Worm (Caenorhabditis elegans) whole organism, young adult: ENCODE data around the gene T22F7.4.

Experiments used
- B0019.2 ChIP-seq: fragments of 200-800 bp; sonication (Bioruptor generic); conservative IDR thresholded peaks from 2 replicates; pipeline ENCODE4 v1.3.6; 2022; ENCODE audit warnings: missing genetic modification reagents, missing genetic modification characterization, missing compliant biosample characterization
- C17E4.6 ChIP-seq: fragments of 200-800 bp; sonication (Bioruptor generic); IDR thresholded peaks from 2 replicates; pipeline ENCODE4 v1.3.6; 2022; ENCODE audit warnings: missing genetic modification reagents, missing genetic modification characterization, missing compliant biosample characterization
- D2030.7 ChIP-seq: fragments of 200-800 bp; sonication (Bioruptor generic); IDR thresholded peaks from 2 replicates; pipeline ENCODE4 v1.3.6; 2022; ENCODE audit warnings: missing genetic modification reagents, missing genetic modification characterization, missing compliant biosample characterization
- F10E7.11 ChIP-seq: sonication (generic microtip); optimal IDR thresholded peaks from 2 replicates; lab custom pipeline; 2017; ENCODE audit warnings: mild to moderate bottlenecking, missing genetic modification characterization, moderate library complexity, missing compliant biosample characterization
- F22D6.2 ChIP-seq: sonication (generic microtip); optimal IDR thresholded peaks from 2 replicates; lab custom pipeline; 2016; ENCODE audit warnings: mild to moderate bottlenecking, missing genetic modification characterization, missing compliant biosample characterization
- F52B5.7 ChIP-seq: sonication (generic microtip); optimal IDR thresholded peaks from 2 replicates; lab custom pipeline; 2016; ENCODE audit warnings: mild to moderate bottlenecking, missing genetic modification characterization, missing compliant biosample characterization
- T07F8.4 ChIP-seq: sonication (generic microtip); optimal IDR thresholded peaks from 2 replicates; lab custom pipeline; 2016; ENCODE audit warnings: mild to moderate bottlenecking, missing genetic modification characterization, moderate library complexity, missing compliant biosample characterization
- Y56A3A.18 ChIP-seq: fragments of 200-800 bp; sonication (Bioruptor generic); IDR thresholded peaks from 2 replicates; pipeline ENCODE4 v1.3.6; 2022; ENCODE audit warnings: missing genetic modification reagents, missing genetic modification characterization, missing compliant biosample characterization
- Y67H2A.10 ChIP-seq: fragments of 200-800 bp; sonication (Bioruptor generic); conservative IDR thresholded peaks from 2 replicates; pipeline ENCODE4 v1.3.6; 2022; ENCODE audit warnings: missing genetic modification reagents, missing genetic modification characterization, missing compliant biosample characterization
- ZK185.1 ChIP-seq: sonication (generic microtip); optimal IDR thresholded peaks from 2 replicates; lab custom pipeline; 2016; ENCODE audit warnings: mild to moderate bottlenecking, missing genetic modification characterization, missing compliant biosample characterization; ENCODE audit not compliant: poor library complexity, severe bottlenecking
- ama-1 ChIP-seq, 3 experiments: fragments of 150-350 bp in 1 of 3; sonication (generic microtip) in 2 of 3; optimal IDR thresholded peaks; 2 replicates each; lab custom pipeline; 2014 to 2018; ENCODE audit warnings: missing biosample characterization in 2 of 3, missing genetic modification characterization in 2 of 3, missing genetic modification reagents in 2 of 3
- aptf-2 ChIP-seq: fragments of 200-800 bp; sonication (Bioruptor generic); conservative IDR thresholded peaks from 2 replicates; pipeline ENCODE4 v1.3.6; 2022; ENCODE audit warnings: missing genetic modification reagents, missing genetic modification characterization, missing compliant biosample characterization
- atf-7 ChIP-seq: sonication (generic microtip); optimal IDR thresholded peaks from 2 replicates; lab custom pipeline; 2017; ENCODE audit warnings: mild to moderate bottlenecking, missing genetic modification characterization, missing compliant biosample characterization
- attf-5 ChIP-seq: fragments of 200-800 bp; sonication (Bioruptor generic); optimal IDR thresholded peaks from 2 replicates; lab custom pipeline; 2018; ENCODE audit warnings: mild to moderate bottlenecking, missing genetic modification characterization, missing compliant biosample characterization
- ccch-3 ChIP-seq: fragments of 200-800 bp; sonication (Bioruptor generic); optimal IDR thresholded peaks from 2 replicates; lab custom pipeline; 2018; ENCODE audit warnings: mild to moderate bottlenecking, missing genetic modification characterization, missing compliant biosample characterization
- cebp-1 ChIP-seq, 2 experiments: fragments of 200-800 bp in 1 of 2; sonication (Bioruptor generic) in 1 of 2; sonication (generic microtip) in 1 of 2; IDR thresholded peaks in 1 of 2; optimal IDR thresholded peaks in 1 of 2; 2 replicates each; pipeline versions ENCODE4 v1.3.6 to Lab custom; 2017 to 2022; ENCODE audit warnings: missing compliant biosample characterization in 2 of 2, missing genetic modification characterization in 2 of 2, mild to moderate bottlenecking in 1 of 2, missing genetic modification reagents in 1 of 2, moderate library complexity in 1 of 2
- efl-1 ChIP-seq: fragments of 150-350 bp; optimal IDR thresholded peaks from 2 replicates; lab custom pipeline; 2014; ENCODE audit warnings: missing biosample characterization, missing genetic modification reagents, missing genetic modification characterization
- egrh-3 ChIP-seq: fragments of 200-800 bp; sonication (Bioruptor generic); IDR thresholded peaks from 2 replicates; pipeline ENCODE4 v1.3.6; 2022; ENCODE audit warnings: missing genetic modification reagents, missing genetic modification characterization, missing compliant biosample characterization
- ekl-4 ChIP-seq: fragments of 200-800 bp; sonication (Bioruptor generic); IDR thresholded peaks from 2 replicates; pipeline ENCODE4 v1.3.6; 2022; ENCODE audit warnings: missing genetic modification reagents, missing genetic modification characterization, missing compliant biosample characterization
- hlh-26 ChIP-seq: fragments of 200-800 bp; sonication (Bioruptor generic); conservative IDR thresholded peaks from 2 replicates; pipeline ENCODE4 v1.3.6; 2022; ENCODE audit warnings: missing genetic modification reagents, missing genetic modification characterization, missing compliant biosample characterization
- hrde-1 ChIP-seq: sonication (generic microtip); optimal IDR thresholded peaks from 2 replicates; lab custom pipeline; 2016; ENCODE audit warnings: missing genetic modification characterization, mild to moderate bottlenecking, missing compliant biosample characterization, moderate library complexity, missing genotype, missing genetic modification reagents, borderline replicate concordance
- let-526 ChIP-seq: fragments of 200-800 bp; sonication (Bioruptor generic); IDR thresholded peaks from 2 replicates; pipeline ENCODE4 v1.3.6; 2022; ENCODE audit warnings: missing genetic modification reagents, missing genetic modification characterization, missing compliant biosample characterization
- lin-26 ChIP-seq: fragments of 200-800 bp; sonication (Bioruptor generic); IDR thresholded peaks from 2 replicates; pipeline ENCODE4 v1.3.6; 2022; ENCODE audit warnings: missing genetic modification reagents, missing genetic modification characterization, missing compliant biosample characterization
- lin-40 ChIP-seq: sonication (generic microtip); optimal IDR thresholded peaks from 2 replicates; lab custom pipeline; 2016; ENCODE audit warnings: missing genetic modification characterization, mild to moderate bottlenecking, missing compliant biosample characterization, missing genotype, missing genetic modification reagents
- lsl-1 ChIP-seq: fragments of 200-800 bp; sonication (Bioruptor generic); optimal IDR thresholded peaks from 2 replicates; lab custom pipeline; 2018; ENCODE audit warnings: mild to moderate bottlenecking, missing genetic modification characterization, moderate library complexity, missing compliant biosample characterization
- madf-6 ChIP-seq: fragments of 200-800 bp; sonication (Bioruptor generic); IDR thresholded peaks from 2 replicates; pipeline ENCODE4 v1.3.6; 2022; ENCODE audit warnings: missing genetic modification reagents, missing genetic modification characterization, missing compliant biosample characterization
- mel-28 ChIP-seq: sonication (generic microtip); optimal IDR thresholded peaks from 2 replicates; lab custom pipeline; 2016; ENCODE audit warnings: borderline replicate concordance, mild to moderate bottlenecking, missing genetic modification characterization, missing compliant biosample characterization
- nhr-179 ChIP-seq: sonication (generic microtip); optimal IDR thresholded peaks from 2 replicates; lab custom pipeline; 2016; ENCODE audit warnings: mild to moderate bottlenecking, missing genetic modification characterization, missing compliant biosample characterization
- nhr-27 ChIP-seq: fragments of 200-800 bp; sonication (Bioruptor generic); optimal IDR thresholded peaks from 2 replicates; lab custom pipeline; 2018; ENCODE audit warnings: mild to moderate bottlenecking, missing genetic modification characterization, moderate library complexity, missing compliant biosample characterization
- nhr-80 ChIP-seq: sonication (generic microtip); optimal IDR thresholded peaks from 2 replicates; lab custom pipeline; 2016; ENCODE audit warnings: missing genetic modification characterization, missing compliant biosample characterization
- nhr-90 ChIP-seq: sonication (generic microtip); optimal IDR thresholded peaks from 2 replicates; lab custom pipeline; 2016; ENCODE audit warnings: missing genotype, mild to moderate bottlenecking, missing genetic modification characterization, missing compliant biosample characterization
- pbrm-1 ChIP-seq: fragments of 200-800 bp; sonication (Bioruptor generic); IDR thresholded peaks from 2 replicates; pipeline ENCODE4 v1.3.6; 2022; ENCODE audit warnings: missing genetic modification reagents, missing genetic modification characterization, missing compliant biosample characterization
- repo-1 ChIP-seq: sonication (generic microtip); optimal IDR thresholded peaks from 2 replicates; lab custom pipeline; 2017; ENCODE audit warnings: mild to moderate bottlenecking, missing genetic modification characterization, missing compliant biosample characterization
- rpc-1 ChIP-seq, 2 experiments: fragments of 150-350 bp in 1 of 2; sonication (generic microtip) in 1 of 2; optimal IDR thresholded peaks; 2 replicates each; lab custom pipeline; 2014 to 2018; ENCODE audit warnings: missing biosample characterization in 1 of 2, missing genetic modification characterization in 1 of 2, missing genetic modification reagents in 1 of 2, missing genotype in 1 of 2
- snpc-1.1 ChIP-seq: sonication (generic microtip); optimal IDR thresholded peaks from 2 replicates; lab custom pipeline; 2017; ENCODE audit warnings: missing genetic modification characterization, mild to moderate bottlenecking, missing compliant biosample characterization, antibody characterized with exemption, moderate library complexity, missing genotype, missing genetic modification reagents; ENCODE audit not compliant: insufficient read depth
- tlf-1 ChIP-seq: fragments of 200-800 bp; sonication (Bioruptor generic); optimal IDR thresholded peaks from 2 replicates; lab custom pipeline; 2018; ENCODE audit warnings: mild to moderate bottlenecking, missing genetic modification characterization, missing compliant biosample characterization
- unc-130 ChIP-seq: sonication (generic microtip); optimal IDR thresholded peaks from 2 replicates; lab custom pipeline; 2016; ENCODE audit warnings: missing genetic modification reagents, missing genetic modification characterization, missing compliant biosample characterization
- zfh-2 ChIP-seq: fragments of 200-800 bp; sonication (Bioruptor generic); conservative IDR thresholded peaks from 2 replicates; pipeline ENCODE4 v1.3.6; 2022; ENCODE audit warnings: missing genetic modification reagents, missing genetic modification characterization, missing compliant biosample characterization
- ztf-18 ChIP-seq: sonication (generic microtip); optimal IDR thresholded peaks from 2 replicates; lab custom pipeline; 2016; ENCODE audit warnings: missing genotype, mild to moderate bottlenecking, missing genetic modification characterization, missing compliant biosample characterization
- ztf-26 ChIP-seq: sonication (generic microtip); optimal IDR thresholded peaks from 2 replicates; lab custom pipeline; 2017; ENCODE audit warnings: missing genetic modification characterization, missing compliant biosample characterization
- ztf-28 ChIP-seq: fragments of 200-800 bp; sonication (Bioruptor generic); IDR thresholded peaks from 2 replicates; pipeline ENCODE4 v1.3.6; 2022; ENCODE audit warnings: missing genetic modification reagents, missing genetic modification characterization, missing compliant biosample characterization
- ztf-3 ChIP-seq: fragments of 200-800 bp; sonication (Bioruptor generic); optimal IDR thresholded peaks from 2 replicates; lab custom pipeline; 2018; ENCODE audit warnings: mild to moderate bottlenecking, missing genetic modification characterization, missing compliant biosample characterization

The T22F7.4 gene

DNA sequence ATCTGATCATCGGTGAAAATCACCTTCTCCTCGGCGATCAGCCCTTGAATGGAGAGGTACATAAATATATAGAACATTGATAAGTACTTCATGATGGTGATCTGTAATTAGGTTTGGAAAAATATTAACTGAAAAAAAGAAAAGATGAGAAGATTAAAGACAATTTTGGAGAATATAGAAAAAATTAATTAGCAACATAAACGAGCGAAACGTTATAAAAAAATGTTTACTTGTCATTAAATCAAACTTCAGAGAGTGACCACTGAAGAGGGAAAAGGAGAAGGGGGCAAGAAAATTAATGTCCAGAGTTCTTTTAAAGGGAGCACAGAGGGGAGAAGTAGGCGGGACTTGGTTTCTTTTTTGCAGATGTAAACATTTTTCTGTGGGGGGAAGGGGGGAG, at the start of gene T22F7.4:
TSS of gene T22F7.4 (minus strand) at position 101 of the 400 bp plus-strand sequence.
- TF ChIP-seq ztf-3 (GFP tag; lab: Kevin White, UChicago), result no peak
- TF ChIP-seq pbrm-1, result no peak
- no peak for TF ChIP-seq mel-28 (tag; lab: Kevin White, UChicago)
- TF ChIP-seq T07F8.4 (tag; lab: Kevin White, UChicago), result no peak
- TF ChIP-seq nhr-179 (tag; lab: Kevin White, UChicago), result no peak
- TF ChIP-seq nhr-80, result no peak
- no peak for TF ChIP-seq atf-7 (tag; lab: Kevin White, UChicago)
- TF ChIP-seq ekl-4 (GFP tag; lab: Robert Waterston, UW), result no peak
- TF ChIP-seq B0019.2 (GFP tag; lab: Robert Waterston, UW), result no peak
- no peak for TF ChIP-seq hlh-26
- TF ChIP-seq ccch-3 (GFP tag; lab: Kevin White, UChicago), result no peak
- TF ChIP-seq madf-6 (GFP tag; lab: Robert Waterston, UW), result no peak
- no peak for TF ChIP-seq rpc-1 (optimal IDR thresholded peaks at IDR 0.05; lab: Kevin White, UChicago)
- TF ChIP-seq rpc-1 (tag; optimal IDR thresholded peaks at IDR 0.05; lab: Kevin White, UChicago), result no peak
- TF ChIP-seq ZK185.1 (tag; lab: Kevin White, UChicago), result no peak
- no peak for TF ChIP-seq attf-5 (GFP tag; lab: Kevin White, UChicago)
- TF ChIP-seq nhr-90, result no peak
- no peak for TF ChIP-seq lin-26

DNA sequence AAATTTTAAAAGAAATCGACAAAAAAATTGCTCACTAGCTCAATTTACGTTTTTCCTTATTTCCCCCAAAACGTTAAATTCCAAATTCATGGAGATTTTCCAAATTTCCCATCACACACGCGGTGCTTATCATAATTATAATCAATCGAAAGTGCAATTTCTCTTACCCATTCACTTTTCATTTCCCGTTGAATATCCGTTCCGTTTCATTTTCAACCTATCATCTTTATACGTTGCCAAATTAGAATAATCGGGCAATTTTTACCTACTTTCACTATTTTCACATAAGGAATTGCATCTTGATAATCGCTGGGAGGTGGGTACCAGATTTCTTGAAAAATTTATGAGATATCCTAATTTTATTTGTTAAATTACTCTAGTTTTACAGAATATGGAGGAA, 42.1 kb upstream of the T22F7.4 start:
- no peak for TF ChIP-seq Y67H2A.10 (GFP tag; lab: Robert Waterston, UW)
- no peak for TF ChIP-seq Y56A3A.18
- TF ChIP-seq aptf-2 (GFP tag; lab: Robert Waterston, UW), result no peak
- no peak for TF ChIP-seq nhr-90
- no peak for TF ChIP-seq mel-28 (tag; lab: Kevin White, UChicago)
- no peak for TF ChIP-seq unc-130
- no peak for TF ChIP-seq cebp-1 (GFP tag; IDR thresholded peaks at IDR 0.05; lab: Robert Waterston, UW)
- TF ChIP-seq cebp-1 (tag; optimal IDR thresholded peaks at IDR 0.05; lab: Kevin White, UChicago), result no peak
- TF ChIP-seq let-526 (GFP tag; lab: Robert Waterston, UW), result no peak
- no peak for TF ChIP-seq ztf-28 (GFP tag; lab: Robert Waterston, UW)
- no peak for TF ChIP-seq F22D6.2
- no peak for TF ChIP-seq C17E4.6 (GFP tag; lab: Robert Waterston, UW)
- TF ChIP-seq nhr-27 (tag; lab: Kevin White, UChicago), result no peak
- TF ChIP-seq egrh-3 (GFP tag; lab: Robert Waterston, UW), result no peak
- no peak for TF ChIP-seq efl-1 (GFP tag; lab: Kevin White, UChicago)
- TF ChIP-seq ztf-3 (GFP tag; lab: Kevin White, UChicago), result no peak

DNA sequence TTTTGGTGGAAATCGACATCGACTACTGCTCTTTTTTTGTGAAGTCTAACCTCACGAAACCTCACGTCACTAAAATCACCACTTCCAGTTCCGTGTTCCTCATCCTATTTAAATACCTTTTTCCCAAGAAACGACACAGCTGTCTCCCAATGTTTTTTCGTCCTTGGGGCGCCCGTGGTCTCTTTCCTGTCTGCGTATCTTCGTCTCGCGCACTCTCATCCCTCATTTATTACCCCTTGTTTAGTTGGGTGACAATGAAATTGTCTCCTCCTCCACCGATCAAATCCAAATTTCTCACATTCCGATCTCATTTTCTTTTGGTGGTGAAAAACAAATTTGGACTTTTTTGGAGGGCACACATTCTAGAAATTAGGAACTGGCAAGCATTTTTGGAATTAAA, 38.1 kb upstream of the T22F7.4 start:
- TF ChIP-seq F10E7.11 (tag; lab: Kevin White, UChicago), result no peak
- no peak for TF ChIP-seq hlh-26
- no peak for TF ChIP-seq snpc-1.1 (tag; lab: Kevin White, UChicago)
- TF ChIP-seq ama-1 (optimal IDR thresholded peaks at IDR 0.05; lab: Kevin White, UChicago), result no peak
- TF ChIP-seq ama-1 (GFP tag; optimal IDR thresholded peaks at IDR 0.05; lab: Kevin White, UChicago), result no peak
- TF ChIP-seq tlf-1, result no peak
- no peak for TF ChIP-seq nhr-90
- no peak for TF ChIP-seq ztf-18 (tag; lab: Kevin White, UChicago)
- TF ChIP-seq repo-1 (tag; lab: Kevin White, UChicago), result no peak
- TF ChIP-seq lsl-1 (GFP tag; lab: Kevin White, UChicago), result no peak
- no peak for TF ChIP-seq F22D6.2
- no peak for TF ChIP-seq F52B5.7
- TF ChIP-seq cebp-1 (GFP tag; IDR thresholded peaks at IDR 0.05; lab: Robert Waterston, UW), result no peak
- no peak for TF ChIP-seq cebp-1 (tag; optimal IDR thresholded peaks at IDR 0.05; lab: Kevin White, UChicago)
- TF ChIP-seq D2030.7 (GFP tag; lab: Robert Waterston, UW), result no peak
- TF ChIP-seq ztf-26 (tag; lab: Kevin White, UChicago), result no peak
- TF ChIP-seq zfh-2, result no peak
- TF ChIP-seq hrde-1 (tag; lab: Kevin White, UChicago), result no peak
- no peak for TF ChIP-seq lin-40 (tag; lab: Kevin White, UChicago)
- TF ChIP-seq ZK185.1 (tag; lab: Kevin White, UChicago), result no peak
- TF ChIP-seq pbrm-1, result no peak
- TF ChIP-seq, all 124 proteins: peak for 0
